Fruit fly (Drosophila melanogaster) whole organism, wandering third instar larva: ENCODE results near the gene CG43092.

Source experiments
- Abd-B ChIP-seq: fragments of >200 bp; optimal IDR thresholded peaks from 2 replicates; lab custom pipeline; 2017; ENCODE audit warnings: missing biosample characterization, missing genetic modification characterization
- CG9705 ChIP-seq: fragments of 200-800 bp; sonication (Bioruptor generic); optimal IDR thresholded peaks from 2 replicates; lab custom pipeline; 2018; ENCODE audit warnings: missing biosample characterization, mild to moderate bottlenecking, missing genetic modification characterization
- Dfd ChIP-seq: fragments of >200 bp; optimal IDR thresholded peaks from 2 replicates; lab custom pipeline; 2017; ENCODE audit warnings: missing biosample characterization, missing genetic modification characterization
- Hr78 ChIP-seq: fragments of >200 bp; optimal IDR thresholded peaks from 2 replicates; lab custom pipeline; 2017; ENCODE audit warnings: missing biosample characterization, missing genetic modification characterization
- Jra ChIP-seq: sonication (Bioruptor generic); optimal IDR thresholded peaks from 2 replicates; lab custom pipeline; 2016; ENCODE audit warnings: missing biosample characterization, missing genetic modification characterization
- Myc ChIP-seq: fragments of >200 bp; optimal IDR thresholded peaks from 2 replicates; lab custom pipeline; 2017
- dl ChIP-seq, 2 experiments: fragments of 175-275, 200-275 bp in 1 of 2; fragments of 200-275 bp in 1 of 2; sonication (Bioruptor generic); optimal IDR thresholded peaks; lab custom pipeline; 2018; ENCODE audit warnings: mild to moderate bottlenecking in 2 of 2, missing biosample characterization in 2 of 2, missing genetic modification characterization in 2 of 2, moderate library complexity in 2 of 2; ENCODE audit not compliant: partially characterized antibody in 2 of 2, insufficient read depth in 1 of 2
- dsf ChIP-seq: sonication (Bioruptor generic); optimal IDR thresholded peaks from 2 replicates; lab custom pipeline; 2016; ENCODE audit warnings: missing biosample characterization, missing genetic modification characterization, borderline replicate concordance
- ey ChIP-seq: fragments of 200-800 bp; sonication (Bioruptor generic); optimal IDR thresholded peaks from 2 replicates; lab custom pipeline; 2016; ENCODE audit warnings: missing biosample characterization, missing genetic modification characterization
- h ChIP-seq: fragments of 200-800 bp; sonication (Bioruptor generic); optimal IDR thresholded peaks from 3 replicates; lab custom pipeline; 2016; ENCODE audit warnings: missing biosample characterization, mild to moderate bottlenecking, missing genetic modification characterization
- jim ChIP-seq: fragments of 175-275, 200-325 bp; sonication (Bioruptor generic); optimal IDR thresholded peaks from 2 replicates; lab custom pipeline; 2016; ENCODE audit warnings: missing biosample characterization, mild to moderate bottlenecking, missing genetic modification characterization
- lola ChIP-seq: fragments of >200 bp; optimal IDR thresholded peaks from 2 replicates; lab custom pipeline; 2017; ENCODE audit warnings: missing biosample characterization, missing genetic modification characterization
- usp ChIP-seq: fragments of >200 bp; optimal IDR thresholded peaks from 2 replicates; lab custom pipeline; 2017; ENCODE audit warnings: missing biosample characterization, missing genetic modification characterization

DNA sequence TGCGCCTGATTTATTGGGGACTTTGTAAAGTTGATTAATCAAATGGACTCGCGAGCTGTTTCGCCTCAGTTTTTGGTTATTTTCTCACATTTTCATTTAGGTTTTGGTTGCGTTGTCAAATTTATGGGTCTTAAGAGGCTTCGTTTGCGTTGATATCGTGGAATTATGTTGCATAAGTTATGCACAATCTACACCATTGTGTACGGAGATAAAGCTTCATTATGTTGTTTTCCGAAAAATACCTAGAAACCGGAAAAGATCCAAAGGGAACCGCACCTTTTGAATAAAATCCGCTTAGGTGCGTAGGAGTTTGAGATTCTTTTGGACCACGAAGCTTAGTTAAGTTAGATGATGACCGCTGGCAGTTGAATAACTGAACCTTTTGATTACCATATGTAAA is 12.3 kb downstream of the CG43092 start:
- TF ChIP-seq Hr78 (GFP tag; lab: Kevin White, UChicago) (no peak), jim (GFP tag; lab: Kevin White, UChicago) (no peak), CG9705 (GFP tag; lab: Kevin White, UChicago) (no peak), Abd-B (no peak), dsf (no peak), usp (GFP tag; lab: Kevin White, UChicago) (no peak), h (GFP tag; lab: Kevin White, UChicago) (no peak), Myc (lab: Kevin White, UChicago) (no peak), Jra (no peak), lola (GFP tag; lab: Kevin White, UChicago) (no peak), Dfd (GFP tag; lab: Kevin White, UChicago) (no peak), dl (GFP tag; optimal IDR thresholded peaks at IDR 0.05; lab: Kevin White, UChicago; ENCODE audit: insufficient read depth in 1 of 2, partially characterized antibody in 2 of 2) (no peak), ey (no peak)
